Fruit fly (Drosophila melanogaster): ENCODE data around the gene RpS13.
A peak's percentile ranks its signal among the peaks of the same experiment; 100 is the strongest.

RpS13 gene

dm6 chr2L:8382646-8383045 is 18.2 kb upstream of the RpS13 start, which contains the start of the genes CG13392 and Rcd4 (continued):
- TF ChIP-seq Lhr (GFP tag; optimal IDR thresholded peaks at IDR 0.05) (peak; percentile 35), Asciz (GFP tag; optimal IDR thresholded peaks at IDR 0.05) (no peak), CG1832 (GFP tag; optimal IDR thresholded peaks at IDR 0.05) (no peak), ato (GFP tag; IDR thresholded peaks at IDR 0.05; ENCODE audit: partially characterized antibody) (peak; percentile 61; the same call in 1 of the 2 replicates), tll (GFP tag; optimal IDR thresholded peaks at IDR 0.05) (no peak), CG16863 (GFP tag; optimal IDR thresholded peaks at IDR 0.05) (peak; percentile 66), pum (GFP tag; optimal IDR thresholded peaks at IDR 0.05) (peak; percentile 61), Mad (GFP tag; optimal IDR thresholded peaks at IDR 0.05) (peak; percentile 71), chm (GFP tag; IDR thresholded peaks at IDR 0.05) (peak; percentile 51; the same call in 1 of the 2 replicates), HHEX (GFP tag; optimal IDR thresholded peaks at IDR 0.05) (peak; percentile 56), CG17186 (GFP tag; optimal IDR thresholded peaks at IDR 0.05) (peak; percentile 60), vfl (GFP tag; optimal IDR thresholded peaks at IDR 0.05) (peak; percentile 68), ab (GFP tag; optimal IDR thresholded peaks at IDR 0.05) (no peak), NC2α (GFP tag; optimal IDR thresholded peaks at IDR 0.05) (peak; percentile 16), CG9609 (GFP tag; optimal IDR thresholded peaks at IDR 0.05) (peak; percentile 74), D (optimal IDR thresholded peaks at IDR 0.05) (no peak), D (GFP tag; optimal IDR thresholded peaks at IDR 0.05) (no peak), Eip74EF (GFP tag; optimal IDR thresholded peaks at IDR 0.05) (no peak), gfzf (GFP tag; optimal IDR thresholded peaks at IDR 0.05) (peak; percentile 44), YL-1 (GFP tag; optimal IDR thresholded peaks at IDR 0.05) (peak; percentile 71), unc-4 (GFP tag; IDR thresholded peaks at IDR 0.05; ENCODE audit: partially characterized antibody) (peak; percentile 54), Dad (GFP tag; optimal IDR thresholded peaks at IDR 0.05) (peak; percentile 76), amos (GFP tag; IDR thresholded peaks at IDR 0.05; ENCODE audit: partially characterized antibody) (peak; percentile 67), Dip2 (GFP tag; IDR thresholded peaks at IDR 0.05) (no peak), gce (GFP tag; IDR thresholded peaks at IDR 0.05) (no peak), CG32532 (GFP tag; IDR thresholded peaks at IDR 0.05) (peak; percentile 79), CG18619 (GFP tag; optimal IDR thresholded peaks at IDR 0.05) (peak; percentile 36), CG6689 (GFP tag; IDR thresholded peaks at IDR 0.05) (0 out of 2 replicates have a peak, but pooled peaks have one; percentile 27), CoRest (tag; optimal IDR thresholded peaks at IDR 0.05) (peak; percentile 55), CG17328 (GFP tag; IDR thresholded peaks at IDR 0.05) (0 out of 2 replicates have a peak, but pooled peaks have one; percentile 18), hbn (GFP tag; IDR thresholded peaks at IDR 0.05; ENCODE audit: partially characterized antibody) (peak; percentile 53; the same call in 1 of the 2 replicates), CG16815 (GFP tag; optimal IDR thresholded peaks at IDR 0.05) (peak; percentile 24), HLHmδ (GFP tag; optimal IDR thresholded peaks at IDR 0.05) (peak; percentile 28), CG1233 (GFP tag; optimal IDR thresholded peaks at IDR 0.05) (peak; percentile 19), CG16813 (GFP tag; IDR thresholded peaks at IDR 0.05; ENCODE audit: partially characterized antibody) (peak; percentile 57), so (GFP tag; IDR thresholded peaks at IDR 0.05) (no peak), tgo (GFP tag; IDR thresholded peaks at IDR 0.05) (0 out of 3 replicates have a peak, but pooled peaks have one; percentile 20), CG12104 (GFP tag; optimal IDR thresholded peaks at IDR 0.05) (no peak), fd64A (GFP tag; optimal IDR thresholded peaks at IDR 0.05) (no peak), vvl (GFP tag; IDR thresholded peaks at IDR 0.05) (peak; percentile 87), Optix (GFP tag; IDR thresholded peaks at IDR 0.05) (0 out of 3 replicates have a peak, but pooled peaks have one; percentile 25), HLH54F (GFP tag; optimal IDR thresholded peaks at IDR 0.05) (peak; percentile 81), CG11456 (GFP tag; IDR thresholded peaks at IDR 0.05) (peak; percentile 78), Myb (GFP tag; optimal IDR thresholded peaks at IDR 0.05) (peak; percentile 77), Gug (GFP tag; IDR thresholded peaks at IDR 0.05) (peak; percentile 48; the same call in 1 of the 4 replicates), ro (GFP tag; IDR thresholded peaks at IDR 0.05) (no peak), CG3065 (GFP tag; optimal IDR thresholded peaks at IDR 0.05) (no peak), CG2712 (tag; optimal IDR thresholded peaks at IDR 0.05) (peak; percentile 46), NfI (GFP tag; optimal IDR thresholded peaks at IDR 0.05) (peak; percentile 72), zfh1 (GFP tag; IDR thresholded peaks at IDR 0.05) (peak; percentile 75; the same call in 2 of the 3 replicates)

Data from whole organism, embryonic.